Worm (Caenorhabditis elegans) whole organism, L3 larva: ENCODE measurements around the gene T14G11.1.
A peak's percentile ranks its signal among the peaks of the same experiment; 100 is the strongest.

ENCODE experiments used
- R02D3.7 ChIP-seq: fragments of 150-350 bp; optimal IDR thresholded peaks from 2 replicates; lab custom pipeline; 2014; ENCODE audit warnings: missing biosample characterization, missing genetic modification characterization
- ZK546.5 ChIP-seq: sonication (generic microtip); optimal IDR thresholded peaks from 2 replicates; lab custom pipeline; 2017; ENCODE audit warnings: missing biosample characterization, missing genetic modification characterization
- aly-2 ChIP-seq: fragments of 150-350 bp; optimal IDR thresholded peaks from 2 replicates; lab custom pipeline; 2014; ENCODE audit warnings: missing biosample characterization, missing genetic modification characterization
- ama-1 ChIP-seq: fragments of 150-350 bp; optimal IDR thresholded peaks from 2 replicates; lab custom pipeline; 2018
- ceh-16 ChIP-seq: sonication (generic microtip); optimal IDR thresholded peaks from 2 replicates; lab custom pipeline; 2017; ENCODE audit warnings: missing biosample characterization, missing genetic modification characterization
- ceh-28 ChIP-seq: fragments of 150-350 bp; optimal IDR thresholded peaks from 2 replicates; lab custom pipeline; 2014; ENCODE audit warnings: missing biosample characterization, missing genetic modification reagents, missing genetic modification characterization
- ceh-82 ChIP-seq: fragments of 150-350 bp; optimal IDR thresholded peaks from 2 replicates; lab custom pipeline; 2014; ENCODE audit warnings: missing biosample characterization, missing genetic modification characterization
- ceh-9 ChIP-seq: sonication (generic microtip); optimal IDR thresholded peaks from 2 replicates; lab custom pipeline; 2018; ENCODE audit warnings: missing biosample characterization, missing genetic modification characterization
- daf-12 ChIP-seq: fragments of 150-350 bp; optimal IDR thresholded peaks from 2 replicates; lab custom pipeline; 2014; ENCODE audit warnings: missing biosample characterization, missing genetic modification reagents, missing genetic modification characterization
- egl-27 ChIP-seq: sonication (generic microtip); optimal IDR thresholded peaks from 4 replicates; lab custom pipeline; 2017; ENCODE audit warnings: missing biosample characterization, missing genetic modification reagents, missing genetic modification characterization
- egl-5 ChIP-seq: fragments of 150-350 bp; optimal IDR thresholded peaks from 2 replicates; lab custom pipeline; 2017; ENCODE audit warnings: missing biosample characterization, missing genetic modification reagents, missing genetic modification characterization, inconsistent platforms
- elt-1 ChIP-seq: fragments of 150-350 bp; optimal IDR thresholded peaks from 2 replicates; lab custom pipeline; 2014; ENCODE audit warnings: missing biosample characterization, missing genetic modification characterization
- elt-2 ChIP-seq: sonication (generic microtip); optimal IDR thresholded peaks from 2 replicates; lab custom pipeline; 2016; ENCODE audit warnings: missing genetic modification reagents, mild to moderate bottlenecking, missing genetic modification characterization, missing compliant biosample characterization
- elt-3 ChIP-seq, 3 experiments: fragments of 150-350 bp in 1 of 3; sonication (generic microtip) in 2 of 3; optimal IDR thresholded peaks; 2 replicates in 2 of 3; 4 replicates in 1 of 3; lab custom pipeline; 2014 to 2017; ENCODE audit warnings: missing biosample characterization in 3 of 3, missing genetic modification characterization in 3 of 3
- eor-1 ChIP-seq, 2 experiments: fragments of 150-350 bp; optimal IDR thresholded peaks; 2 replicates each; lab custom pipeline; 2014 to 2018; ENCODE audit warnings: missing biosample characterization in 2 of 2, missing genetic modification characterization in 2 of 2
- fkh-10 ChIP-seq: sonication (generic microtip); optimal IDR thresholded peaks from 2 replicates; lab custom pipeline; 2017; ENCODE audit warnings: missing biosample characterization, missing genetic modification reagents, missing genetic modification characterization
- fkh-2 ChIP-seq: fragments of 150-350 bp; optimal IDR thresholded peaks from 2 replicates; lab custom pipeline; 2014; ENCODE audit warnings: missing biosample characterization, missing genetic modification reagents, missing genetic modification characterization
- fos-1 ChIP-seq: fragments of 150-350 bp; optimal IDR thresholded peaks from 2 replicates; lab custom pipeline; 2014; ENCODE audit warnings: missing biosample characterization, missing genetic modification characterization
- hmg-11 ChIP-seq: sonication (generic microtip); optimal IDR thresholded peaks from 2 replicates; lab custom pipeline; 2016; ENCODE audit warnings: missing genetic modification characterization, missing compliant biosample characterization
- jun-1 ChIP-seq: fragments of 150-350 bp; optimal IDR thresholded peaks from 2 replicates; lab custom pipeline; 2014; ENCODE audit warnings: missing biosample characterization, missing genetic modification reagents, missing genetic modification characterization
- lin-15B ChIP-seq: fragments of 150-350 bp; optimal IDR thresholded peaks from 2 replicates; lab custom pipeline; 2014; ENCODE audit warnings: missing biosample characterization, missing genetic modification characterization
- lin-39 ChIP-seq: fragments of 150-350 bp; optimal IDR thresholded peaks from 2 replicates; lab custom pipeline; 2018; ENCODE audit warnings: missing biosample characterization, missing genetic modification reagents, missing genetic modification characterization
- lsy-12 ChIP-seq: sonication (generic microtip); optimal IDR thresholded peaks from 2 replicates; lab custom pipeline; 2016; ENCODE audit warnings: mild to moderate bottlenecking, missing genetic modification characterization, missing compliant biosample characterization
- mdl-1 ChIP-seq: fragments of 150-350 bp; optimal IDR thresholded peaks from 2 replicates; lab custom pipeline; 2014; ENCODE audit warnings: missing biosample characterization, missing genetic modification characterization
- mml-1 ChIP-seq: fragments of 150-350 bp; sonication (generic microtip); optimal IDR thresholded peaks from 3 replicates; lab custom pipeline; 2014; ENCODE audit warnings: missing biosample characterization, missing genetic modification characterization
- nfya-1 ChIP-seq: sonication (generic microtip); optimal IDR thresholded peaks from 2 replicates; lab custom pipeline; 2017; ENCODE audit warnings: missing genetic modification characterization, mild to moderate bottlenecking, missing compliant biosample characterization, antibody characterized with exemption, moderate library complexity; ENCODE audit not compliant: insufficient read depth
- nhr-11 ChIP-seq: fragments of 150-350 bp; optimal IDR thresholded peaks from 2 replicates; lab custom pipeline; 2014; ENCODE audit warnings: missing biosample characterization, missing genetic modification characterization
- nhr-12 ChIP-seq: fragments of 150-350 bp; optimal IDR thresholded peaks from 2 replicates; lab custom pipeline; 2014; ENCODE audit warnings: missing biosample characterization, missing genetic modification characterization
- nhr-23 ChIP-seq: fragments of 150-350 bp; optimal IDR thresholded peaks from 2 replicates; lab custom pipeline; 2014; ENCODE audit warnings: missing biosample characterization, missing genetic modification reagents, missing genetic modification characterization
- nhr-237 ChIP-seq: fragments of 150-350 bp; optimal IDR thresholded peaks from 2 replicates; lab custom pipeline; 2014; ENCODE audit warnings: missing biosample characterization, missing genetic modification characterization
- nhr-25 ChIP-seq: sonication (generic microtip); optimal IDR thresholded peaks from 2 replicates; lab custom pipeline; 2017; ENCODE audit warnings: missing biosample characterization, missing genetic modification characterization
- nhr-28 ChIP-seq: fragments of 150-350 bp; optimal IDR thresholded peaks from 2 replicates; lab custom pipeline; 2014; ENCODE audit warnings: missing biosample characterization, missing genetic modification characterization
- nhr-43 ChIP-seq: sonication (generic microtip); optimal IDR thresholded peaks from 2 replicates; lab custom pipeline; 2016; ENCODE audit warnings: mild to moderate bottlenecking, missing genetic modification characterization, missing compliant biosample characterization; ENCODE audit not compliant: poor library complexity, severe bottlenecking
- nhr-67 ChIP-seq: fragments of 150-350 bp; optimal IDR thresholded peaks from 2 replicates; lab custom pipeline; 2014; ENCODE audit warnings: missing biosample characterization, missing genetic modification characterization
- nhr-76 ChIP-seq: fragments of 150-350 bp; sonication (generic microtip); optimal IDR thresholded peaks from 5 replicates; lab custom pipeline; 2014; ENCODE audit warnings: missing biosample characterization, missing genetic modification characterization
- nhr-77 ChIP-seq: fragments of 150-350 bp; optimal IDR thresholded peaks from 2 replicates; lab custom pipeline; 2014; ENCODE audit warnings: missing biosample characterization, missing genetic modification characterization
- pha-4 ChIP-seq: fragments of 150-350 bp; optimal IDR thresholded peaks from 2 replicates; lab custom pipeline; 2014; ENCODE audit warnings: missing biosample characterization, missing genetic modification reagents, missing genetic modification characterization
- pqm-1 ChIP-seq: fragments of 150-350 bp; optimal IDR thresholded peaks from 2 replicates; lab custom pipeline; 2017; ENCODE audit warnings: missing biosample characterization, missing genetic modification characterization, inconsistent platforms
- sea-2 ChIP-seq: fragments of 150-350 bp; sonication (generic microtip); optimal IDR thresholded peaks from 4 replicates; lab custom pipeline; 2014; ENCODE audit warnings: missing biosample characterization, missing genetic modification reagents, missing genetic modification characterization
- skn-1 ChIP-seq: fragments of 150-350 bp; optimal IDR thresholded peaks from 2 replicates; lab custom pipeline; 2014; ENCODE audit warnings: missing biosample characterization, missing genetic modification characterization
- snpc-4 ChIP-seq: fragments of 150-350 bp; optimal IDR thresholded peaks from 2 replicates; lab custom pipeline; 2014; ENCODE audit warnings: missing biosample characterization, missing genetic modification characterization
- tbx-2 ChIP-seq: sonication (generic microtip); optimal IDR thresholded peaks from 2 replicates; lab custom pipeline; 2016; ENCODE audit warnings: mild to moderate bottlenecking, missing genetic modification characterization, missing compliant biosample characterization
- unc-39 ChIP-seq: sonication (generic microtip); optimal IDR thresholded peaks from 4 replicates; lab custom pipeline; 2017; ENCODE audit warnings: missing biosample characterization, missing genetic modification characterization
- unc-62 ChIP-seq: fragments of 150-350 bp; sonication (generic microtip); optimal IDR thresholded peaks from 4 replicates; lab custom pipeline; 2014; ENCODE audit warnings: missing biosample characterization, missing genetic modification reagents, missing genetic modification characterization
- zag-1 ChIP-seq: fragments of 150-350 bp; optimal IDR thresholded peaks from 2 replicates; lab custom pipeline; 2014; ENCODE audit warnings: missing biosample characterization, missing genetic modification characterization
- ztf-11 ChIP-seq: fragments of 150-350 bp; optimal IDR thresholded peaks from 2 replicates; lab custom pipeline; 2014; ENCODE audit warnings: missing biosample characterization, missing genetic modification characterization
- ztf-4 ChIP-seq: fragments of 150-350 bp; optimal IDR thresholded peaks from 2 replicates; lab custom pipeline; 2014; ENCODE audit warnings: missing biosample characterization, missing genetic modification characterization

The T14G11.1 gene

ce11 chrX:2663798-2664197 lies 25.0 kb upstream of the T14G11.1 start:
- TF ChIP-seq ZK546.5 (tag; lab: Kevin White, UChicago) (no peak), elt-2 (peak; percentile 9), fkh-2 (tag; lab: Kevin White, UChicago) (no peak), ceh-9 (tag; lab: Kevin White, UChicago) (no peak), aly-2 (no peak), snpc-4 (peak; percentile 26), nhr-43 (tag; lab: Kevin White, UChicago) (no peak)
- TF ChIP-seq, all 47 proteins: peak for 2

DNA sequence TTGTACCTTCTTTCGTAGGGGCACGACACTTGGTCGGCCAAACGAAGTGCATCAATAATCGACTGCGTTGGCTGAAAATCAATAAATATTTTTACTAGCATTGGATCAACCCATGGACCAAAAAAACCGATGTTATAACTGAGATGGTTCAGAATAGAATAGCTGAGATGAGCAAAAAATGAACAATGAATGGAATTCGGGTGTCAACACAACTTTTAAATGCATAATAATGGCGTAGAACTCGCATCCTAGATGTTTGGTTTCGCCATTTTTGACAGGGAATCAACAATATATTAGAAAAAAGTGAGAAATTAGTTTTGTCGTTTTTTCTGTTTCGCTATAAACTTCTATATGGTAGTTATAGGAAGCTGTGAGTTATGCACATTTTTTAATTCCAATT lies 24.5 kb upstream of the T14G11.1 start, which contains the start of gene F54G2.1:
F54G2.1 (minus strand) TSS at position 101 of the 400 bp plus-strand sequence.
- TF ChIP-seq nhr-237 (tag; lab: Kevin White, UChicago): no peak
- TF ChIP-seq, all 47 proteins: peak for 0

DNA sequence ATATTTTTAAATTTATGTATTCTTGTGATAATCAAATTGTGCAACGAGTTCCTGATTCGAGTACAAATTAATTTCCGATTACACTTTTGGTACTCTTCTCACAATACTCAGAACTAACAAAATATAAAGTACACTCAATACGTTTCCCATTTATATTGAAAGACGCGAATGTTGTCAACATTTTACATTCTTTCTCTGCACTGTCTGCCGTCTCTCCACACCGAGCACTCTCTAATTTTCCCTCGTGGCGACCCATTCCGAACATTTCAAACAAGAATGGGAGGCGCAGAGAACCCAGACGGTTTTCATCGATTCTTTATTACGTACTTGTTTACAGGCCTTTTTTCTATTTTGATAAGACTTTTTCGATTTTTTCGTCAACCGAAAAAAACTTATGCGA lies 21.0 kb upstream of the T14G11.1 start, which contains the start of gene C09B7.2:
C09B7.2 (plus strand) TSS at position 349 of the 400 bp plus-strand sequence.
- TF ChIP-seq ceh-28 (tag; lab: Kevin White, UChicago): peak; percentile 85
- no peak for TF ChIP-seq aly-2
- TF ChIP-seq daf-12: no peak
- TF ChIP-seq hmg-11: peak; percentile 87
- peak; percentile 96 for TF ChIP-seq pha-4
- TF ChIP-seq ceh-16: no peak
- TF ChIP-seq nhr-76 (tag; lab: Kevin White, UChicago): no peak
- no peak for TF ChIP-seq tbx-2
- peak; percentile 92 for TF ChIP-seq mdl-1
- TF ChIP-seq ceh-82 (tag; lab: Kevin White, UChicago): no peak
- TF ChIP-seq ama-1: no peak
- TF ChIP-seq fkh-10: peak; percentile 57
- no peak for TF ChIP-seq skn-1 (tag; lab: Kevin White, UChicago)
- no peak for TF ChIP-seq eor-1 (tag; optimal IDR thresholded peaks at IDR 0.05; lab: Kevin White, UChicago)
- no peak for TF ChIP-seq lin-15B (tag; lab: Kevin White, UChicago)
- TF ChIP-seq nfya-1 (tag; lab: Kevin White, UChicago): peak; percentile 82
- peak; percentile 91 for TF ChIP-seq egl-5
- no peak for TF ChIP-seq fos-1
- TF ChIP-seq fkh-2 (tag; lab: Kevin White, UChicago): no peak
- peak; percentile 73 for TF ChIP-seq nhr-23
- TF ChIP-seq nhr-43 (tag; lab: Kevin White, UChicago): peak; percentile 27
- TF ChIP-seq R02D3.7 (tag; lab: Kevin White, UChicago): peak; percentile 16
- TF ChIP-seq pqm-1 (tag; lab: Kevin White, UChicago): peak; percentile 72
- TF ChIP-seq lin-39 (tag; lab: Kevin White, UChicago): peak; percentile 47
- TF ChIP-seq elt-3 (tag; optimal IDR thresholded peaks at IDR 0.05; lab: Kevin White, UChicago): no peak
- TF ChIP-seq nhr-12 (tag; lab: Kevin White, UChicago): no peak
- no peak for TF ChIP-seq ceh-9 (tag; lab: Kevin White, UChicago)
- TF ChIP-seq snpc-4: peak; percentile 46
- TF ChIP-seq sea-2: no peak
- TF ChIP-seq ztf-11 (tag; lab: Kevin White, UChicago): no peak
- TF ChIP-seq egl-27 (tag; lab: Kevin White, UChicago): peak; percentile 3
- no peak for TF ChIP-seq nhr-67 (tag; lab: Kevin White, UChicago)
- TF ChIP-seq nhr-77 (tag; lab: Kevin White, UChicago): no peak
- TF ChIP-seq unc-39 (tag; lab: Kevin White, UChicago): no peak
- no peak for TF ChIP-seq ztf-4 (tag; lab: Kevin White, UChicago)
- TF ChIP-seq elt-1: no peak
- peak; percentile 56 for TF ChIP-seq nhr-25 (tag; lab: Kevin White, UChicago)
- TF ChIP-seq zag-1 (tag; lab: Kevin White, UChicago): no peak
- no peak for TF ChIP-seq ZK546.5 (tag; lab: Kevin White, UChicago)
- TF ChIP-seq nhr-28: no peak
- TF ChIP-seq unc-62 (GFP tag; lab: Kevin White, UChicago): no peak
- peak; percentile 77 for TF ChIP-seq elt-2
- no peak for TF ChIP-seq lsy-12 (tag; lab: Kevin White, UChicago)
- TF ChIP-seq nhr-237 (tag; lab: Kevin White, UChicago): no peak
- no peak for TF ChIP-seq nhr-11 (tag; lab: Kevin White, UChicago)
- TF ChIP-seq mml-1 (tag; lab: Kevin White, UChicago): no peak
- TF ChIP-seq jun-1: peak; percentile 55
